Fruit fly (Drosophila melanogaster) whole organism, prepupa: Measurements from ENCODE around the gene Usp2.

Experiments
- Blimp-1 ChIP-seq: fragments of 200-800 bp; sonication (Bioruptor generic); optimal IDR thresholded peaks from 3 replicates; lab custom pipeline; 2017; ENCODE audit warnings: missing biosample characterization, missing genetic modification characterization, mild to moderate bottlenecking, moderate library complexity, missing genetic modification reagents
- CG11902 ChIP-seq: fragments of 200-800 bp; sonication (Bioruptor generic); optimal IDR thresholded peaks from 3 replicates; lab custom pipeline; 2016; ENCODE audit warnings: missing biosample characterization, missing genetic modification characterization
- CG32006 ChIP-seq: fragments of 200-800 bp; sonication (Bioruptor generic); optimal IDR thresholded peaks from 3 replicates; lab custom pipeline; 2017; ENCODE audit warnings: missing biosample characterization, mild to moderate bottlenecking, missing genetic modification characterization
- CG34406 ChIP-seq: fragments of 200-800 bp; sonication (Bioruptor generic); optimal IDR thresholded peaks from 3 replicates; lab custom pipeline; 2016; ENCODE audit warnings: missing biosample characterization, missing genetic modification characterization
- CG3919 ChIP-seq: fragments of 200-800 bp; sonication (Bioruptor generic); optimal IDR thresholded peaks from 3 replicates; lab custom pipeline; 2016; ENCODE audit warnings: missing biosample characterization, missing genetic modification characterization
- CG4318 ChIP-seq: fragments of 200-800 bp; sonication (Bioruptor generic); optimal IDR thresholded peaks from 3 replicates; lab custom pipeline; 2017; ENCODE audit warnings: missing biosample characterization, mild to moderate bottlenecking, missing genetic modification characterization
- CG9139 ChIP-seq: fragments of 200-800 bp; sonication (Bioruptor generic); optimal IDR thresholded peaks from 3 replicates; lab custom pipeline; 2017; ENCODE audit warnings: missing biosample characterization, mild to moderate bottlenecking, missing genetic modification characterization
- Eip93F ChIP-seq: fragments of 200-800 bp; sonication (Bioruptor generic); optimal IDR thresholded peaks from 2 replicates; lab custom pipeline; 2016; ENCODE audit warnings: missing biosample characterization, mild to moderate bottlenecking, missing genetic modification characterization
- Lpt ChIP-seq: fragments of 200-800 bp; sonication (Bioruptor generic); optimal IDR thresholded peaks from 3 replicates; lab custom pipeline; 2016; ENCODE audit warnings: missing biosample characterization, missing genetic modification characterization
- achi ChIP-seq: fragments of 200-800 bp; sonication (Bioruptor generic); optimal IDR thresholded peaks from 3 replicates; lab custom pipeline; 2016; ENCODE audit warnings: missing biosample characterization, missing genetic modification characterization
- fkh ChIP-seq: fragments of 200-800 bp; sonication (Bioruptor generic); optimal IDR thresholded peaks from 3 replicates; lab custom pipeline; 2017; ENCODE audit warnings: missing biosample characterization, mild to moderate bottlenecking, missing genetic modification characterization, moderate library complexity
- lz ChIP-seq: fragments of 200-800 bp; sonication (Bioruptor generic); optimal IDR thresholded peaks from 3 replicates; lab custom pipeline; 2016; ENCODE audit warnings: missing biosample characterization, missing genetic modification characterization
- net ChIP-seq: fragments of 200-800 bp; sonication (Bioruptor generic); optimal IDR thresholded peaks from 3 replicates; lab custom pipeline; 2016; ENCODE audit warnings: missing biosample characterization, missing genetic modification characterization
- vri ChIP-seq: fragments of 200-800 bp; sonication (Bioruptor generic); optimal IDR thresholded peaks from 3 replicates; lab custom pipeline; 2016; ENCODE audit warnings: missing biosample characterization, mild to moderate bottlenecking, missing genetic modification characterization

- TF ChIP-seq CG3919 (no peak), lz (no peak), Lpt (no peak), CG9139 (GFP tag; lab: Kevin White, UChicago) (no peak), achi (GFP tag; lab: Kevin White, UChicago) (no peak), CG4318 (GFP tag; lab: Kevin White, UChicago) (no peak), Blimp-1 (no peak), Eip93F (GFP tag; lab: Kevin White, UChicago) (no peak), CG32006 (GFP tag; lab: Kevin White, UChicago) (no peak), CG34406 (GFP tag; lab: Kevin White, UChicago) (no peak), CG11902 (GFP tag; lab: Kevin White, UChicago) (no peak), fkh (GFP tag; lab: Kevin White, UChicago) (no peak), vri (GFP tag; lab: Kevin White, UChicago) (no peak), net (GFP tag; lab: Kevin White, UChicago) (no peak)
Measured at dm6 chrX:22502225-22502624, 46.6 kb downstream of the Usp2 start.
